Worm (Caenorhabditis elegans) whole organism, L4 larva: ENCODE results near the gene rps-12.

Source experiments
- D1046.2 ChIP-seq: fragments of 200-800 bp; sonication (Bioruptor generic); IDR thresholded peaks from 2 replicates; pipeline ENCODE4 v1.3.6; 2022; ENCODE audit warnings: missing genetic modification characterization, missing compliant biosample characterization
- F10B5.3 ChIP-seq: sonication (generic microtip); optimal IDR thresholded peaks from 2 replicates; lab custom pipeline; 2016; ENCODE audit warnings: mild to moderate bottlenecking, missing genetic modification characterization, missing compliant biosample characterization
- F26F4.8 ChIP-seq: fragments of 200-800 bp; sonication (Bioruptor generic); conservative IDR thresholded peaks from 2 replicates; pipeline ENCODE4 v1.3.6; 2022; ENCODE audit warnings: missing genetic modification characterization, missing compliant biosample characterization
- F44E2.7 ChIP-seq: fragments of 200-800 bp; sonication (Bioruptor generic); IDR thresholded peaks from 2 replicates; pipeline ENCODE4 v2.1.2; 2022; ENCODE audit warnings: missing genetic modification characterization, missing compliant biosample characterization
- F49E8.2 ChIP-seq: sonication (generic microtip); optimal IDR thresholded peaks from 2 replicates; lab custom pipeline; 2016; ENCODE audit warnings: missing compliant biosample characterization, mild to moderate bottlenecking, missing genetic modification characterization, borderline replicate concordance
- T26A8.4 ChIP-seq: fragments of 200-800 bp; sonication (Bioruptor generic); IDR thresholded peaks from 2 replicates; pipeline ENCODE4 v1.3.6; 2022; ENCODE audit warnings: missing genetic modification characterization, missing compliant biosample characterization
- Y105C5A.15 ChIP-seq: fragments of 200-800 bp; sonication (Bioruptor generic); IDR thresholded peaks from 2 replicates; pipeline ENCODE4 v1.3.6; 2022; ENCODE audit warnings: missing genetic modification characterization, missing compliant biosample characterization
- Y48G9A.11 ChIP-seq: fragments of 200-800 bp; sonication (Bioruptor generic); IDR thresholded peaks from 2 replicates; pipeline ENCODE4 v1.3.6; 2022; ENCODE audit warnings: missing genetic modification reagents, missing genetic modification characterization, missing compliant biosample characterization
- ZK337.2 ChIP-seq: fragments of 200-800 bp; sonication (Bioruptor generic); IDR thresholded peaks from 2 replicates; pipeline ENCODE4 v1.3.6; 2022; ENCODE audit warnings: missing genetic modification reagents, missing genetic modification characterization, missing compliant biosample characterization
- ZK546.5 ChIP-seq, 2 experiments: sonication (generic microtip); optimal IDR thresholded peaks; 2 replicates each; lab custom pipeline; 2017; ENCODE audit warnings: missing biosample characterization in 2 of 2, missing genetic modification characterization in 2 of 2
- aly-2 ChIP-seq: sonication (generic microtip); optimal IDR thresholded peaks from 2 replicates; lab custom pipeline; 2018; ENCODE audit warnings: missing biosample characterization, missing genetic modification characterization
- ama-1 ChIP-seq: fragments of 150-350 bp; optimal IDR thresholded peaks from 2 replicates; lab custom pipeline; 2014; ENCODE audit warnings: inconsistent platforms, mixed read lengths
- arid-1 ChIP-seq: fragments of 200-800 bp; sonication (Bioruptor generic); conservative IDR thresholded peaks from 2 replicates; pipeline ENCODE4 v1.3.6; 2022; ENCODE audit warnings: missing genetic modification reagents, missing genetic modification characterization, missing compliant biosample characterization
- attf-4 ChIP-seq: sonication (generic microtip); optimal IDR thresholded peaks from 3 replicates; lab custom pipeline; 2017; ENCODE audit warnings: missing biosample characterization, missing genetic modification characterization
- ceh-28 ChIP-seq: fragments of 150-350 bp; optimal IDR thresholded peaks from 2 replicates; lab custom pipeline; 2014; ENCODE audit warnings: missing biosample characterization, missing genetic modification reagents, missing genetic modification characterization
- ceh-32 ChIP-seq: sonication (generic microtip); optimal IDR thresholded peaks from 2 replicates; lab custom pipeline; 2016; ENCODE audit warnings: mild to moderate bottlenecking, missing genetic modification characterization, missing compliant biosample characterization; ENCODE audit not compliant: poor library complexity
- ceh-82 ChIP-seq: sonication (generic microtip); optimal IDR thresholded peaks from 2 replicates; lab custom pipeline; 2017; ENCODE audit warnings: missing biosample characterization, missing genetic modification characterization
- ces-1 ChIP-seq: fragments of 150-350 bp; sonication (generic microtip); optimal IDR thresholded peaks from 4 replicates; lab custom pipeline; 2014; ENCODE audit warnings: missing biosample characterization, missing genetic modification reagents, missing genetic modification characterization
- ctbp-1 ChIP-seq: fragments of 200-800 bp; sonication (Bioruptor generic); IDR thresholded peaks from 2 replicates; pipeline ENCODE4 v1.3.6; 2022; ENCODE audit warnings: missing genetic modification reagents, missing genetic modification characterization, missing compliant biosample characterization
- daf-16 ChIP-seq, 3 experiments: sonication (generic microtip); optimal IDR thresholded peaks; 2 replicates each; lab custom pipeline; 2016 to 2017; ENCODE audit warnings: missing genetic modification characterization in 3 of 3, missing genetic modification reagents in 3 of 3, mild to moderate bottlenecking in 2 of 3, missing compliant biosample characterization in 2 of 3, missing biosample characterization in 1 of 3, moderate library complexity in 1 of 3
- daf-8 ChIP-seq: fragments of 200-800 bp; sonication (Bioruptor generic); IDR thresholded peaks from 2 replicates; pipeline ENCODE4 v1.3.6; 2022; ENCODE audit warnings: missing genetic modification characterization, missing compliant biosample characterization
- dmd-8 ChIP-seq: fragments of 200-800 bp; sonication (Bioruptor generic); IDR thresholded peaks from 2 replicates; pipeline ENCODE4 v1.3.6; 2022; ENCODE audit warnings: missing genetic modification characterization, missing compliant biosample characterization
- dmd-9 ChIP-seq: fragments of 200-800 bp; sonication (Bioruptor generic); IDR thresholded peaks from 2 replicates; pipeline ENCODE4 v1.3.6; 2022; ENCODE audit warnings: missing genetic modification reagents, missing genetic modification characterization, missing compliant biosample characterization
- duxl-1 ChIP-seq: sonication (generic microtip); optimal IDR thresholded peaks from 2 replicates; lab custom pipeline; 2016; ENCODE audit warnings: mild to moderate bottlenecking, missing genetic modification characterization, moderate library complexity, missing compliant biosample characterization; ENCODE audit not compliant: poor library complexity
- egl-27 ChIP-seq: sonication (generic microtip); optimal IDR thresholded peaks from 3 replicates; lab custom pipeline; 2017; ENCODE audit warnings: missing biosample characterization, missing genetic modification reagents, missing genetic modification characterization
- fkh-10 ChIP-seq: fragments of 150-350 bp; optimal IDR thresholded peaks from 2 replicates; lab custom pipeline; 2014; ENCODE audit warnings: missing biosample characterization, missing genetic modification reagents, missing genetic modification characterization
- gei-8 ChIP-seq: fragments of 200-800 bp; sonication (Bioruptor generic); optimal IDR thresholded peaks from 2 replicates; lab custom pipeline; 2018; ENCODE audit warnings: mild to moderate bottlenecking, missing genetic modification characterization, missing compliant biosample characterization
- hif-1 ChIP-seq, 2 experiments: sonication (generic microtip); optimal IDR thresholded peaks; 2 replicates each; lab custom pipeline; 2016 to 2017; ENCODE audit warnings: missing compliant biosample characterization in 2 of 2, missing genetic modification characterization in 2 of 2, missing genetic modification reagents in 2 of 2, missing genotype in 2 of 2, mild to moderate bottlenecking in 1 of 2
- hlh-30 ChIP-seq: sonication (generic microtip); optimal IDR thresholded peaks from 2 replicates; lab custom pipeline; 2017; ENCODE audit warnings: antibody characterized with exemption, mild to moderate bottlenecking, missing genetic modification characterization, missing compliant biosample characterization; ENCODE audit not compliant: insufficient read depth
- hmg-1.1 ChIP-seq: fragments of 200-800 bp; sonication (Bioruptor generic); IDR thresholded peaks from 2 replicates; pipeline ENCODE4 v1.3.6; 2022; ENCODE audit warnings: missing genetic modification reagents, missing genetic modification characterization, missing compliant biosample characterization
- lim-7 ChIP-seq: fragments of 200-800 bp; sonication (Bioruptor generic); IDR thresholded peaks from 2 replicates; pipeline ENCODE4 v1.3.6; 2022; ENCODE audit warnings: missing genetic modification characterization, missing compliant biosample characterization
- lin-1 ChIP-seq: fragments of 200-800 bp; sonication (Bioruptor generic); IDR thresholded peaks from 2 replicates; pipeline ENCODE4 v1.3.6; 2022; ENCODE audit warnings: missing genetic modification reagents, missing genetic modification characterization, missing compliant biosample characterization
- lin-29 ChIP-seq: fragments of 200-800 bp; sonication (Bioruptor generic); IDR thresholded peaks from 2 replicates; pipeline ENCODE4 v1.3.6; 2022; ENCODE audit warnings: missing genetic modification reagents, missing genetic modification characterization, missing compliant biosample characterization
- lin-38 ChIP-seq: fragments of 200-800 bp; sonication (Bioruptor generic); IDR thresholded peaks from 2 replicates; pipeline ENCODE4 v1.3.6; 2022; ENCODE audit warnings: missing genetic modification reagents, missing genetic modification characterization, missing compliant biosample characterization
- lir-3 ChIP-seq: sonication (generic microtip); optimal IDR thresholded peaks from 2 replicates; lab custom pipeline; 2016; ENCODE audit warnings: mild to moderate bottlenecking, missing genetic modification characterization, missing compliant biosample characterization
- lsy-2 ChIP-seq, 2 experiments: fragments of 150-350 bp in 1 of 2; sonication (generic microtip) in 1 of 2; optimal IDR thresholded peaks; 2 replicates each; lab custom pipeline; 2014 to 2017; ENCODE audit warnings: missing biosample characterization in 2 of 2, missing genetic modification characterization in 2 of 2
- madf-5 ChIP-seq, 2 experiments: fragments of 200-800 bp; sonication (Bioruptor generic); IDR thresholded peaks; 2 replicates each; pipeline ENCODE4 v1.3.6; 2022; ENCODE audit warnings: missing compliant biosample characterization in 2 of 2, missing genetic modification characterization in 2 of 2
- madf-9 ChIP-seq: fragments of 200-800 bp; sonication (Bioruptor generic); conservative IDR thresholded peaks from 2 replicates; pipeline ENCODE4 v1.3.6; 2022; ENCODE audit warnings: missing genetic modification reagents, missing genetic modification characterization, missing compliant biosample characterization
- mep-1 ChIP-seq: fragments of 150-350 bp; sonication (generic microtip); optimal IDR thresholded peaks from 3 replicates; lab custom pipeline; 2014; ENCODE audit warnings: missing biosample characterization, missing genetic modification characterization
- nhr-25 ChIP-seq: sonication (generic microtip); optimal IDR thresholded peaks from 2 replicates; lab custom pipeline; 2017; ENCODE audit warnings: missing genetic modification characterization, mild to moderate bottlenecking, missing compliant biosample characterization, antibody characterized with exemption, moderate library complexity, borderline replicate concordance; ENCODE audit not compliant: insufficient read depth
- saeg-2 ChIP-seq: fragments of 200-800 bp; sonication (Bioruptor generic); IDR thresholded peaks from 2 replicates; pipeline ENCODE4 v1.3.6; 2022; ENCODE audit warnings: missing genetic modification reagents, missing genetic modification characterization, missing compliant biosample characterization
- sdz-12 ChIP-seq: fragments of 200-800 bp; sonication (Bioruptor generic); optimal IDR thresholded peaks from 2 replicates; lab custom pipeline; 2018; ENCODE audit warnings: mild to moderate bottlenecking, missing genetic modification characterization, missing compliant biosample characterization
- skn-1 ChIP-seq: fragments of 150-350 bp; optimal IDR thresholded peaks from 2 replicates; lab custom pipeline; 2014; ENCODE audit warnings: missing biosample characterization, missing genetic modification characterization
- tag-97 ChIP-seq: fragments of 200-800 bp; sonication (Bioruptor generic); IDR thresholded peaks from 2 replicates; pipeline ENCODE4 v1.3.6; 2022; ENCODE audit warnings: missing genetic modification characterization, missing compliant biosample characterization
- tra-1 ChIP-seq: fragments of 200-800 bp; sonication (Bioruptor generic); IDR thresholded peaks from 2 replicates; pipeline ENCODE4 v1.3.6; 2022; ENCODE audit warnings: missing genetic modification reagents, missing genetic modification characterization, missing compliant biosample characterization
- vab-7 ChIP-seq: fragments of 200-800 bp; sonication (Bioruptor generic); IDR thresholded peaks from 2 replicates; pipeline ENCODE4 v1.3.6; 2022; ENCODE audit warnings: missing genetic modification reagents, missing genetic modification characterization, missing compliant biosample characterization
- zfp-2 ChIP-seq: sonication (generic microtip); optimal IDR thresholded peaks from 2 replicates; lab custom pipeline; 2016; ENCODE audit warnings: mild to moderate bottlenecking, missing genetic modification characterization, missing compliant biosample characterization
- zfp-3 ChIP-seq: fragments of 200-800 bp; sonication (Bioruptor generic); conservative IDR thresholded peaks from 2 replicates; pipeline ENCODE4 v1.3.6; 2022; ENCODE audit warnings: missing genetic modification reagents, missing genetic modification characterization, missing compliant biosample characterization
- ztf-11 ChIP-seq: fragments of 150-350 bp; optimal IDR thresholded peaks from 2 replicates; lab custom pipeline; 2014; ENCODE audit warnings: missing biosample characterization, missing genetic modification characterization
- ztf-7 ChIP-seq: fragments of 150-350 bp; optimal IDR thresholded peaks from 2 replicates; lab custom pipeline; 2014; ENCODE audit warnings: missing biosample characterization, missing genetic modification characterization

The rps-12 gene

DNA sequence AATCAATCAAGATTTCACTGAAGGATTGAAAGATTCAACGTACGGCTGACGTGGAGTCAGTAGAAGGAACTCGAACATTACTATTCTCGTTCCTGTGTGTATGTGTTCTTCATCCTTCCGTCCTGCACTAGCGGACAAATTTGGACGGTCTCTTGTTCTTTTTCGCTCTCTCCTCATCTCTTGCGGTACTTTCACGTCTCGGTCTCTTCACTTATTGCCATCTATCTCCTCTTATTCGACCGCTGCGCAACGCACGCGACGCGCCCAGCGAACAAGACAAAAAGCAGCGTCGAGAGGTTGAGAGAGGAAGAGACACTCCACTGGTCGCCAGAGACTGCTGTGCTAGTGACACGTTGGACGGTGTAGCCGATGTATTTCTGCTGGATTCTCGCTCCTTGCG is 36.4 kb downstream of the rps-12 start (continued):
- TF ChIP-seq F49E8.2 = no peak
- peak; percentile 64 for TF ChIP-seq hlh-30 (tag; lab: Kevin White, UChicago)
- no peak for TF ChIP-seq F10B5.3
- 0 out of 2 replicates have a peak, but pooled peaks have one; percentile 30 for TF ChIP-seq F44E2.7
- no peak for TF ChIP-seq lim-7 (GFP tag; lab: Robert Waterston, UW)
- TF ChIP-seq attf-4 (tag; lab: Kevin White, UChicago) = no peak
- TF ChIP-seq duxl-1 (tag; lab: Kevin White, UChicago) = peak; percentile 27
- no peak for TF ChIP-seq lir-3 (tag; lab: Kevin White, UChicago)
- no peak; the same call in 1 of the 2 replicates for TF ChIP-seq ctbp-1 (GFP tag; lab: Robert Waterston, UW)
- TF ChIP-seq ceh-32 = no peak
- peak; percentile 32 for TF ChIP-seq nhr-25 (tag; lab: Kevin White, UChicago)
- peak; percentile 40; the same call in 1 of the 2 replicates for TF ChIP-seq vab-7 (GFP tag; lab: Robert Waterston, UW)
- TF ChIP-seq daf-16 (GFP tag; optimal IDR thresholded peaks at IDR 0.05; lab: Kevin White, UChicago) = no peak
- TF ChIP-seq daf-16 (tag; optimal IDR thresholded peaks at IDR 0.05; lab: Kevin White, UChicago) = peak; percentile 6
- 0 out of 2 replicates have a peak, but pooled peaks have one; percentile 9 for TF ChIP-seq arid-1 (GFP tag; lab: Robert Waterston, UW)
- TF ChIP-seq ceh-82 = no peak
- TF ChIP-seq ZK546.5 (tag; optimal IDR thresholded peaks at IDR 0.05; lab: Kevin White, UChicago) = no peak
- no peak for TF ChIP-seq ZK337.2 (GFP tag; lab: Robert Waterston, UW)
- TF ChIP-seq saeg-2 = no peak
- no peak for TF ChIP-seq ama-1 (lab: Kevin White, UChicago)
- TF ChIP-seq aly-2 (tag; lab: Kevin White, UChicago) = no peak
- peak; percentile 9 for TF ChIP-seq ceh-28 (tag; lab: Kevin White, UChicago)
- 0 out of 2 replicates have a peak, but pooled peaks have one; percentile 12 for TF ChIP-seq D1046.2 (GFP tag; lab: Robert Waterston, UW)
- no peak for TF ChIP-seq ztf-11 (tag; lab: Kevin White, UChicago)
- no peak for TF ChIP-seq skn-1 (tag; lab: Kevin White, UChicago)
- TF ChIP-seq gei-8 = no peak
- no peak for TF ChIP-seq dmd-9
- no peak for TF ChIP-seq tag-97 (GFP tag; lab: Robert Waterston, UW)
- no peak for TF ChIP-seq daf-8 (GFP tag; lab: Robert Waterston, UW)
- TF ChIP-seq ztf-7 (tag; lab: Kevin White, UChicago) = no peak
- TF ChIP-seq dmd-8 (GFP tag; lab: Robert Waterston, UW) = no peak
- peak; percentile 58 for TF ChIP-seq madf-9 (GFP tag; lab: Robert Waterston, UW)
- peak; percentile 49; the same call in 1 of the 2 replicates for TF ChIP-seq lin-38
- no peak for TF ChIP-seq Y48G9A.11
- TF ChIP-seq lin-1 (GFP tag; lab: Robert Waterston, UW) = no peak
- no peak for TF ChIP-seq F26F4.8
- TF ChIP-seq hmg-1.1 = no peak; the same call in none of the 2 replicates
- no peak for TF ChIP-seq madf-5 (GFP tag; IDR thresholded peaks at IDR 0.05; lab: Robert Waterston, UW)
- TF ChIP-seq T26A8.4 (GFP tag; lab: Robert Waterston, UW) = peak; percentile 69
- TF ChIP-seq lsy-2 (tag; optimal IDR thresholded peaks at IDR 0.05; lab: Kevin White, UChicago) = peak; percentile 37 to 68
- TF ChIP-seq zfp-2 (tag; lab: Kevin White, UChicago) = no peak
- no peak for TF ChIP-seq tra-1 (GFP tag; lab: Robert Waterston, UW)
- no peak for TF ChIP-seq lin-29 (GFP tag; lab: Robert Waterston, UW)
- TF ChIP-seq fkh-10 = peak; percentile 23
- TF ChIP-seq mep-1 (tag; lab: Kevin White, UChicago) = peak; percentile 74
- TF ChIP-seq egl-27 (tag; lab: Kevin White, UChicago) = no peak
- TF ChIP-seq zfp-3 (GFP tag; lab: Robert Waterston, UW) = no peak
- no peak for TF ChIP-seq ces-1 (GFP tag; lab: Kevin White, UChicago)
- TF ChIP-seq hif-1 (tag; optimal IDR thresholded peaks at IDR 0.05; lab: Kevin White, UChicago) = peak in 1 of 2 experiments; percentile 72
- peak; percentile 38; the same call in 1 of the 2 replicates for TF ChIP-seq Y105C5A.15 (GFP tag; lab: Robert Waterston, UW)
- no peak for TF ChIP-seq sdz-12
